Fruit fly (Drosophila melanogaster): ENCODE data around the gene Srp54.

Srp54 gene

dm6 chr2L:9956993-9957652 is 44.4 kb downstream of the Srp54 start, which contains the start of the genes CG4658 and CG5846 (continued):
- TF ChIP-seq stwl (tag; optimal IDR thresholded peaks at IDR 0.05) (peak; percentile 64), grn (GFP tag; optimal IDR thresholded peaks at IDR 0.05) (no peak), CkIIα-i1 (GFP tag; IDR thresholded peaks at IDR 0.05) (no peak; the same call in 1 of the 2 replicates), CG9817 (tag; optimal IDR thresholded peaks at IDR 0.05) (peak; percentile 88), da (GFP tag; optimal IDR thresholded peaks at IDR 0.05) (peak; percentile 82), hb (GFP tag; IDR thresholded peaks at IDR 0.05; ENCODE audit: partially characterized antibody) (no peak), gsb-n (tag; optimal IDR thresholded peaks at IDR 0.05) (peak; percentile 97), Hr39 (optimal IDR thresholded peaks at IDR 0.05) (no peak), sens (GFP tag) (peak; percentile 97), CG1024 (GFP tag; IDR thresholded peaks at IDR 0.05) (peak; percentile 88), maf-S (GFP tag; optimal IDR thresholded peaks at IDR 0.05) (peak; percentile 62), CG8478 (optimal IDR thresholded peaks at IDR 0.05) (no peak), Doc3 (GFP tag; IDR thresholded peaks at IDR 0.05; ENCODE audit: partially characterized antibody) (no peak), dmrt11E (tag; optimal IDR thresholded peaks at IDR 0.05) (peak; percentile 96), Usf (GFP tag; optimal IDR thresholded peaks at IDR 0.05) (peak; percentile 77), Jarid2 (GFP tag; optimal IDR thresholded peaks at IDR 0.05) (no peak), mirr (GFP tag; optimal IDR thresholded peaks at IDR 0.05) (peak; percentile 45), stc (GFP tag; IDR thresholded peaks at IDR 0.05) (peak; percentile 98), Dref (GFP tag; IDR thresholded peaks at IDR 0.05) (no peak), CG42726 (GFP tag; IDR thresholded peaks at IDR 0.05; ENCODE audit: partially characterized antibody) (no peak), CG8290 (GFP tag; optimal IDR thresholded peaks at IDR 0.05) (peak; percentile 89), CG8290 (tag; optimal IDR thresholded peaks at IDR 0.05) (no peak), CG10267 (tag; optimal IDR thresholded peaks at IDR 0.05) (peak; percentile 93), Spps (tag; optimal IDR thresholded peaks at IDR 0.05) (peak; percentile 94), Atf3 (GFP tag; optimal IDR thresholded peaks at IDR 0.05) (peak; percentile 68), pum (GFP tag; optimal IDR thresholded peaks at IDR 0.05) (peak; percentile 90), vnd (GFP tag; IDR thresholded peaks at IDR 0.05; ENCODE audit: partially characterized antibody) (no peak), CG11085 (GFP tag; IDR thresholded peaks at IDR 0.05) (peak; percentile 92), Vsx1 (GFP tag; optimal IDR thresholded peaks at IDR 0.05) (peak; percentile 83), C15 (GFP tag; IDR thresholded peaks at IDR 0.05) (peak; percentile 78; the same call in 2 of the 3 replicates), CG2712 (tag; optimal IDR thresholded peaks at IDR 0.05) (peak; percentile 98), zfh2 (GFP tag; optimal IDR thresholded peaks at IDR 0.05) (peak; percentile 54), Elba2 (GFP tag; optimal IDR thresholded peaks at IDR 0.05) (peak; percentile 61), crc (GFP tag; optimal IDR thresholded peaks at IDR 0.05) (peak; percentile 26), CoRest (tag; optimal IDR thresholded peaks at IDR 0.05) (peak; percentile 96), CG9876 (GFP tag; optimal IDR thresholded peaks at IDR 0.05) (peak; percentile 50), CG2120 (GFP tag; optimal IDR thresholded peaks at IDR 0.05) (peak; percentile 95), Chrac-16 (GFP tag; optimal IDR thresholded peaks at IDR 0.05) (peak; percentile 96), CG18262 (tag; optimal IDR thresholded peaks at IDR 0.05) (peak; percentile 97), wek (GFP tag; optimal IDR thresholded peaks at IDR 0.05) (peak; percentile 39), CG12071 (GFP tag; optimal IDR thresholded peaks at IDR 0.05) (peak; percentile 66), Dip2 (GFP tag; IDR thresholded peaks at IDR 0.05) (peak; percentile 50), CG10147 (GFP tag; optimal IDR thresholded peaks at IDR 0.05) (peak; percentile 89), Lhr (GFP tag; optimal IDR thresholded peaks at IDR 0.05) (peak; percentile 80), slou (GFP tag; optimal IDR thresholded peaks at IDR 0.05) (peak; percentile 88), Ada2b (GFP tag; IDR thresholded peaks at IDR 0.05) (peak; percentile 93), CG17612 (GFP tag; IDR thresholded peaks at IDR 0.05) (peak; percentile 78), Dad (GFP tag; optimal IDR thresholded peaks at IDR 0.05) (peak; percentile 17), CG10321 (GFP tag; IDR thresholded peaks at IDR 0.05) (peak; percentile 62; the same call in 1 of the 2 replicates), CG4424 (GFP tag; optimal IDR thresholded peaks at IDR 0.05) (peak; percentile 95), Oli (tag; optimal IDR thresholded peaks at IDR 0.05) (peak; percentile 94)

Measured in whole organism, embryonic.